Fruit fly (Drosophila melanogaster) whole organism, embryonic: Measurements from ENCODE around the gene Rdh.

Source experiments
- Asciz ChIP-seq: fragments of 200-800 bp; sonication (Bioruptor generic); optimal IDR thresholded peaks from 2 replicates; lab custom pipeline; 2017; ENCODE audit warnings: missing biosample characterization, mild to moderate bottlenecking, missing genetic modification characterization, missing genetic modification reagents
- Atf6 ChIP-seq: fragments of 200-800 bp; sonication (Bioruptor generic); IDR thresholded peaks from 2 replicates; pipeline ENCODE4 v1.3.6; 2022; ENCODE audit warnings: missing biosample characterization, missing genetic modification characterization
- CG10209 ChIP-seq: fragments of 200-800 bp; sonication (Bioruptor generic); optimal IDR thresholded peaks from 3 replicates; lab custom pipeline; 2017; ENCODE audit warnings: missing biosample characterization, mild to moderate bottlenecking, missing genetic modification characterization, missing genetic modification reagents
- CG11456 ChIP-seq: fragments of 200-800 bp; sonication (Bioruptor generic); IDR thresholded peaks from 3 replicates; pipeline ENCODE4 v1.3.6; 2022; ENCODE audit warnings: missing biosample characterization, missing genetic modification characterization
- CG12155 ChIP-seq: fragments of 200-800 bp; sonication (Bioruptor generic); optimal IDR thresholded peaks from 3 replicates; lab custom pipeline; 2016; ENCODE audit warnings: missing biosample characterization, missing genetic modification characterization
- CG12236 ChIP-seq: fragments of 200-800 bp; sonication (Bioruptor generic); optimal IDR thresholded peaks from 2 replicates; lab custom pipeline; 2016; ENCODE audit warnings: missing biosample characterization, missing genetic modification characterization
- CG12391 ChIP-seq: fragments of 200-800 bp; sonication (Bioruptor generic); optimal IDR thresholded peaks from 3 replicates; lab custom pipeline; 2018; ENCODE audit warnings: missing biosample characterization, mild to moderate bottlenecking, missing genetic modification characterization, moderate library complexity
- CG14860 ChIP-seq: fragments of 200-800 bp; sonication (Bioruptor generic); IDR thresholded peaks from 3 replicates; pipeline ENCODE4 v1.3.6; 2022; ENCODE audit warnings: missing biosample characterization, missing genetic modification characterization; ENCODE audit not compliant: partially characterized antibody
- CG15514 ChIP-seq: fragments of 200-800 bp; sonication (Bioruptor generic); optimal IDR thresholded peaks from 3 replicates; lab custom pipeline; 2017; ENCODE audit warnings: missing biosample characterization, missing genetic modification characterization, mild to moderate bottlenecking, moderate library complexity, missing genetic modification reagents
- CG16779 ChIP-seq: fragments of 200-800 bp; sonication (Bioruptor generic); IDR thresholded peaks from 2 replicates; pipeline ENCODE4 v1.3.6; 2022; ENCODE audit warnings: missing biosample characterization, missing genetic modification characterization
- CG17912 ChIP-seq: fragments of 200-800 bp; sonication (Bioruptor generic); optimal IDR thresholded peaks from 2 replicates; lab custom pipeline; 2018; ENCODE audit warnings: missing biosample characterization, mild to moderate bottlenecking, missing genetic modification characterization
- CG30403 ChIP-seq: fragments of 200-800 bp; sonication (Bioruptor generic); optimal IDR thresholded peaks from 3 replicates; lab custom pipeline; 2016; ENCODE audit warnings: missing biosample characterization, missing genetic modification characterization
- CG31365 ChIP-seq: fragments of 200-800 bp; sonication (Bioruptor generic); optimal IDR thresholded peaks from 2 replicates; lab custom pipeline; 2018; ENCODE audit warnings: missing biosample characterization, mild to moderate bottlenecking, missing genetic modification characterization
- CG42726 ChIP-seq: fragments of 200-800 bp; sonication (Bioruptor generic); IDR thresholded peaks from 2 replicates; pipeline ENCODE4 v1.3.6; 2022; ENCODE audit warnings: missing biosample characterization, missing genetic modification characterization; ENCODE audit not compliant: partially characterized antibody
- CG4360 ChIP-seq: fragments of 200-800 bp; sonication (Bioruptor generic); IDR thresholded peaks from 2 replicates; pipeline ENCODE4 v1.3.6; 2022; ENCODE audit warnings: missing biosample characterization, missing genetic modification characterization
- CG5180 ChIP-seq: fragments of 200-800 bp; sonication (Bioruptor generic); optimal IDR thresholded peaks from 3 replicates; lab custom pipeline; 2017; ENCODE audit warnings: missing biosample characterization, missing genetic modification characterization, mild to moderate bottlenecking, moderate library complexity, missing genetic modification reagents
- CG6254 ChIP-seq: fragments of 200-800 bp; sonication (Bioruptor generic); optimal IDR thresholded peaks from 3 replicates; lab custom pipeline; 2017; ENCODE audit warnings: mild to moderate bottlenecking, missing biosample characterization, missing genetic modification reagents, missing genetic modification characterization
- CG6689 ChIP-seq: fragments of 200-800 bp; sonication (Bioruptor generic); IDR thresholded peaks from 2 replicates; pipeline ENCODE4 v1.3.6; 2022; ENCODE audit warnings: missing biosample characterization, missing genetic modification characterization
- CG7357 ChIP-seq: fragments of 200-800 bp; sonication (Bioruptor generic); IDR thresholded peaks from 3 replicates; pipeline ENCODE4 v1.3.6; 2022; ENCODE audit warnings: missing biosample characterization, missing genetic modification characterization
- CG9727 ChIP-seq: fragments of 200-800 bp; sonication (Bioruptor generic); optimal IDR thresholded peaks from 3 replicates; lab custom pipeline; 2017; ENCODE audit warnings: missing biosample characterization, mild to moderate bottlenecking, missing genetic modification characterization
- CrebB ChIP-seq: fragments of 200-800 bp; sonication (Bioruptor generic); optimal IDR thresholded peaks from 3 replicates; lab custom pipeline; 2018; ENCODE audit warnings: missing biosample characterization, mild to moderate bottlenecking, missing genetic modification characterization
- D ChIP-seq, 2 experiments: fragments of 200-800 bp in 1 of 2; fragments of >200 bp in 1 of 2; sonication (Bioruptor generic) in 1 of 2; optimal IDR thresholded peaks; 2 replicates in 1 of 2; 3 replicates in 1 of 2; lab custom pipeline; 2017; ENCODE audit warnings: mild to moderate bottlenecking in 1 of 2, missing biosample characterization in 1 of 2, missing genetic modification characterization in 1 of 2, missing genetic modification reagents in 1 of 2
- D19B ChIP-seq: fragments of 200-800 bp; sonication (Bioruptor generic); optimal IDR thresholded peaks from 2 replicates; lab custom pipeline; 2017; ENCODE audit warnings: missing biosample characterization, mild to moderate bottlenecking, missing genetic modification characterization
- Dref ChIP-seq: fragments of 200-800 bp; sonication (Bioruptor generic); IDR thresholded peaks from 2 replicates; pipeline ENCODE4 v1.3.6; 2022; ENCODE audit warnings: missing biosample characterization, missing genetic modification characterization
- HLH4C ChIP-seq: fragments of 200-800 bp; sonication (Bioruptor generic); IDR thresholded peaks from 3 replicates; pipeline ENCODE4 v1.3.6; 2022; ENCODE audit warnings: missing biosample characterization, missing genetic modification characterization; ENCODE audit not compliant: partially characterized antibody
- Max ChIP-seq: fragments of 200-800 bp; sonication (Bioruptor generic); optimal IDR thresholded peaks from 2 replicates; lab custom pipeline; 2016; ENCODE audit warnings: missing biosample characterization, mild to moderate bottlenecking, missing genetic modification characterization
- Med ChIP-seq: fragments of 200-800 bp; sonication (Bioruptor generic); peaks from one replicate; lab custom pipeline; 2016; ENCODE audit warnings: missing biosample characterization, missing genetic modification characterization, mild to moderate bottlenecking, inconsistent platforms, moderate library complexity
- NK7.1 ChIP-seq: fragments of 200-800 bp; sonication (Bioruptor generic); optimal IDR thresholded peaks from 3 replicates; lab custom pipeline; 2016; ENCODE audit warnings: missing biosample characterization, missing genetic modification characterization
- Sry-δ ChIP-seq: fragments of 200-800 bp; sonication (Bioruptor generic); optimal IDR thresholded peaks from 2 replicates; lab custom pipeline; 2016; ENCODE audit warnings: missing biosample characterization, missing genetic modification characterization
- bsh ChIP-seq, 2 experiments: fragments of 200-800 bp; sonication (Bioruptor generic); optimal IDR thresholded peaks; 2 replicates each; lab custom pipeline; 2017 to 2018; ENCODE audit warnings: mild to moderate bottlenecking in 2 of 2, missing biosample characterization in 2 of 2, missing genetic modification characterization in 2 of 2, moderate library complexity in 1 of 2
- danr ChIP-seq: fragments of 200-800 bp; sonication (Bioruptor generic); IDR thresholded peaks from 2 replicates; pipeline ENCODE4 v1.3.6; 2022; ENCODE audit warnings: missing biosample characterization, missing genetic modification characterization
- dmrt99B ChIP-seq: fragments of 200-800 bp; sonication (Bioruptor generic); optimal IDR thresholded peaks from 2 replicates; lab custom pipeline; 2018; ENCODE audit warnings: missing biosample characterization, mild to moderate bottlenecking, missing genetic modification characterization, moderate library complexity
- dpn ChIP-seq, 2 experiments: fragments of 200-800 bp; sonication (Bioruptor generic); optimal IDR thresholded peaks; 3 replicates each; lab custom pipeline; 2016; ENCODE audit warnings: missing biosample characterization in 2 of 2, missing genetic modification characterization in 2 of 2
- eyg ChIP-seq: fragments of 200-800 bp; sonication (Bioruptor generic); optimal IDR thresholded peaks from 3 replicates; lab custom pipeline; 2016; ENCODE audit warnings: missing biosample characterization, missing genetic modification characterization
- jigr1 ChIP-seq: fragments of 200-800 bp; sonication (Bioruptor generic); IDR thresholded peaks from 3 replicates; pipeline ENCODE4 v1.3.6; 2022; ENCODE audit warnings: missing biosample characterization, missing genetic modification characterization
- maf-S ChIP-seq: fragments of 200-800 bp; sonication (Bioruptor generic); optimal IDR thresholded peaks from 2 replicates; lab custom pipeline; 2016; ENCODE audit warnings: missing biosample characterization, missing genetic modification characterization
- pfk ChIP-seq: fragments of 200-800 bp; sonication (Bioruptor generic); optimal IDR thresholded peaks from 2 replicates; lab custom pipeline; 2018; ENCODE audit warnings: missing biosample characterization, mild to moderate bottlenecking, missing genetic modification characterization, moderate library complexity
- pho ChIP-seq: fragments of 200-800 bp; sonication (Bioruptor generic); optimal IDR thresholded peaks from 2 replicates; lab custom pipeline; 2016; ENCODE audit warnings: missing biosample characterization, missing genetic modification characterization
- shn ChIP-seq: fragments of 200-800 bp; sonication (Bioruptor generic); optimal IDR thresholded peaks from 3 replicates; lab custom pipeline; 2016; ENCODE audit warnings: missing biosample characterization, missing genetic modification characterization
- sim ChIP-seq: fragments of 200-800 bp; sonication (Bioruptor generic); IDR thresholded peaks from 2 replicates; pipeline ENCODE4 v1.3.6; 2022; ENCODE audit warnings: missing biosample characterization, missing genetic modification characterization
- sima ChIP-seq: fragments of 200-800 bp; sonication (Bioruptor generic); optimal IDR thresholded peaks from 2 replicates; lab custom pipeline; 2016; ENCODE audit warnings: missing biosample characterization, missing genetic modification characterization
- slbo ChIP-seq: fragments of 200-800 bp; sonication (Bioruptor generic); IDR thresholded peaks from 2 replicates; pipeline ENCODE4 v1.3.6; 2022; ENCODE audit warnings: missing biosample characterization, missing genetic modification characterization
- so ChIP-seq: fragments of 200-800 bp; sonication (Bioruptor generic); IDR thresholded peaks from 3 replicates; pipeline ENCODE4 v1.3.6; 2022; ENCODE audit warnings: missing biosample characterization, missing genetic modification characterization
- stc ChIP-seq: fragments of 200-800 bp; sonication (Bioruptor generic); IDR thresholded peaks from 2 replicates; pipeline ENCODE4 v1.3.6; 2022; ENCODE audit warnings: missing biosample characterization, missing genetic modification characterization
- sug ChIP-seq: fragments of 200-800 bp; optimal IDR thresholded peaks from 2 replicates; lab custom pipeline; 2019; ENCODE audit warnings: missing biosample characterization, mild to moderate bottlenecking, missing genetic modification characterization, moderate library complexity
- tll ChIP-seq, 2 experiments: fragments of 200-800 bp in 1 of 2; fragments of >200 bp in 1 of 2; sonication (Bioruptor generic) in 1 of 2; optimal IDR thresholded peaks; 2 replicates each; lab custom pipeline; 2017 to 2019; ENCODE audit warnings: missing biosample characterization in 2 of 2, missing genetic modification characterization in 2 of 2, mild to moderate bottlenecking in 1 of 2, moderate library complexity in 1 of 2
- twi ChIP-seq: fragments of 200-800 bp; optimal IDR thresholded peaks from 2 replicates; lab custom pipeline; 2019; ENCODE audit warnings: missing biosample characterization, mild to moderate bottlenecking, missing genetic modification characterization, moderate library complexity
- zen2 ChIP-seq: fragments of 200-800 bp; sonication (Bioruptor generic); IDR thresholded peaks from 3 replicates; pipeline ENCODE4 v1.3.6; 2022; ENCODE audit warnings: missing biosample characterization, missing genetic modification characterization; ENCODE audit not compliant: partially characterized antibody

The Rdh gene

dm6 chr3L:3785002-3785661 lies 40.1 kb upstream of the Rdh start (continued):
- no peak for TF ChIP-seq CG17912
- peak; percentile 95 for TF ChIP-seq slbo
- no peak for TF ChIP-seq pfk
- TF ChIP-seq CG6689 (GFP tag; lab: Robert Waterston, UW), result peak; percentile 97
- peak; percentile 54 for TF ChIP-seq sug (tag; lab: Kevin White, UChicago)
- TF ChIP-seq eyg (GFP tag; lab: Kevin White, UChicago), result peak; percentile 82
- TF ChIP-seq Atf6, result peak; percentile 92
- TF ChIP-seq dpn (GFP tag; optimal IDR thresholded peaks at IDR 0.05; lab: Kevin White, UChicago), result peak; percentile 94 to 97
- peak; percentile 85 for TF ChIP-seq Max
- peak; percentile 92 for TF ChIP-seq CG12391 (tag; lab: Kevin White, UChicago)
- peak; percentile 94 for TF ChIP-seq CG10209 (GFP tag; lab: Kevin White, UChicago)
- peak; percentile 78 for TF ChIP-seq NK7.1 (GFP tag; lab: Kevin White, UChicago)
- TF ChIP-seq CG4360, result peak; percentile 86
- TF ChIP-seq CG42726 (GFP tag; lab: Robert Waterston, UW), result no peak
- TF ChIP-seq shn (GFP tag; lab: Kevin White, UChicago), result peak; percentile 97
- TF ChIP-seq sima (GFP tag; lab: Kevin White, UChicago), result peak; percentile 61
- TF ChIP-seq CG9727, result peak; percentile 92
- TF ChIP-seq CG12155 (GFP tag; lab: Kevin White, UChicago), result peak; percentile 89
- TF ChIP-seq Dref (GFP tag; lab: Robert Waterston, UW), result no peak
- TF ChIP-seq sim (GFP tag; lab: Robert Waterston, UW), result peak; percentile 94
- TF ChIP-seq CG15514 (GFP tag; lab: Kevin White, UChicago), result peak; percentile 60
- peak; percentile 32; the same call in 1 of the 3 replicates for TF ChIP-seq CG14860 (GFP tag; lab: Robert Waterston, UW)
- peak; percentile 73 for TF ChIP-seq CG31365 (tag; lab: Kevin White, UChicago)
- TF ChIP-seq CrebB (tag; lab: Kevin White, UChicago), result peak; percentile 91
- TF ChIP-seq dmrt99B, result peak; percentile 94
- peak; percentile 99 for TF ChIP-seq Med (GFP tag; lab: Kevin White, UChicago)
- peak; percentile 57 for TF ChIP-seq Sry-δ
- peak; percentile 81 for TF ChIP-seq CG16779 (GFP tag; lab: Robert Waterston, UW)
- TF ChIP-seq CG5180, result peak; percentile 63
- no peak for TF ChIP-seq zen2 (GFP tag; lab: Robert Waterston, UW)
- peak; percentile 54 for TF ChIP-seq D (optimal IDR thresholded peaks at IDR 0.05; lab: Kevin White, UChicago)
- TF ChIP-seq D (GFP tag; optimal IDR thresholded peaks at IDR 0.05; lab: Kevin White, UChicago), result peak; percentile 87
- TF ChIP-seq HLH4C (GFP tag; lab: Robert Waterston, UW), result peak; percentile 49; the same call in 2 of the 3 replicates
- peak; percentile 59 for TF ChIP-seq D19B (GFP tag; lab: Kevin White, UChicago)
- peak; percentile 96 for TF ChIP-seq so (GFP tag; lab: Robert Waterston, UW)
- peak; percentile 83 for TF ChIP-seq CG6254 (GFP tag; lab: Kevin White, UChicago)
- peak; percentile 74 for TF ChIP-seq twi (tag; lab: Kevin White, UChicago)
- peak; percentile 77 for TF ChIP-seq Asciz (GFP tag; lab: Kevin White, UChicago)
- TF ChIP-seq CG12236 (GFP tag; lab: Kevin White, UChicago), result peak; percentile 91
- TF ChIP-seq CG7357 (GFP tag; lab: Robert Waterston, UW), result peak; percentile 90
- TF ChIP-seq tll (GFP tag; optimal IDR thresholded peaks at IDR 0.05; lab: Kevin White, UChicago), result peak in 1 of 2 experiments; percentile 58
- peak; percentile 97 for TF ChIP-seq stc (GFP tag; lab: Robert Waterston, UW)
- TF ChIP-seq maf-S (GFP tag; lab: Kevin White, UChicago), result peak; percentile 91
- TF ChIP-seq jigr1 (GFP tag; lab: Robert Waterston, UW), result peak; percentile 96
- peak; percentile 96 to 97 for TF ChIP-seq bsh (GFP tag; optimal IDR thresholded peaks at IDR 0.05; lab: Kevin White, UChicago)
- peak; percentile 90 for TF ChIP-seq pho (GFP tag; lab: Kevin White, UChicago)
- peak; percentile 94 for TF ChIP-seq CG30403 (GFP tag; lab: Kevin White, UChicago)
- TF ChIP-seq danr (GFP tag; lab: Robert Waterston, UW), result peak; percentile 90
- peak; percentile 93 for TF ChIP-seq CG11456 (GFP tag; lab: Robert Waterston, UW)
